Worm (Caenorhabditis elegans): ENCODE measurements around the gene srh-308.

srh-308 gene

ce11 chrV:14003587-14004156 lies 13.7 kb downstream of the srh-308 start:
- peak; percentile 76 for TF ChIP-seq nhr-129 (tag; optimal IDR thresholded peaks at IDR 0.05)
- peak in 1 of 2 experiments; percentile 23 for TF ChIP-seq lsy-2 (tag; optimal IDR thresholded peaks at IDR 0.05)
- peak; percentile 34 for TF ChIP-seq F13H6.1 (tag; optimal IDR thresholded peaks at IDR 0.05)
- peak; percentile 1 for TF ChIP-seq sma-9 (GFP tag; optimal IDR thresholded peaks at IDR 0.05)
- TF ChIP-seq sma-9 (tag; optimal IDR thresholded peaks at IDR 0.05), result no peak
- TF ChIP-seq zag-1 (tag; optimal IDR thresholded peaks at IDR 0.05), result peak; percentile 17
- TF ChIP-seq unc-55 (GFP tag; optimal IDR thresholded peaks at IDR 0.05), result peak; percentile 68
- TF ChIP-seq sem-4 (tag; optimal IDR thresholded peaks at IDR 0.05), result no peak
- TF ChIP-seq elt-3 (tag; optimal IDR thresholded peaks at IDR 0.05), result no peak

ce11 chrV:14002402-14002801 lies 15.0 kb downstream of the srh-308 start:
- TF ChIP-seq nhr-12 (tag; optimal IDR thresholded peaks at IDR 0.05) (no peak), nhr-237 (tag; optimal IDR thresholded peaks at IDR 0.05) (no peak), fos-1 (tag; optimal IDR thresholded peaks at IDR 0.05) (peak; percentile 28), F13H6.1 (tag; optimal IDR thresholded peaks at IDR 0.05) (peak; percentile 21), sma-3 (GFP tag; optimal IDR thresholded peaks at IDR 0.05) (no peak), elt-3 (tag; optimal IDR thresholded peaks at IDR 0.05) (no peak), blmp-1 (tag; optimal IDR thresholded peaks at IDR 0.05; ENCODE audit: insufficient read depth) (no peak), elt-1 (tag; optimal IDR thresholded peaks at IDR 0.05) (no peak), unc-55 (GFP tag; optimal IDR thresholded peaks at IDR 0.05) (no peak), ceh-82 (tag; optimal IDR thresholded peaks at IDR 0.05) (no peak), mbf-1 (tag; optimal IDR thresholded peaks at IDR 0.05) (no peak), lin-13 (GFP tag; optimal IDR thresholded peaks at IDR 0.05) (no peak), sma-9 (GFP tag; optimal IDR thresholded peaks at IDR 0.05) (peak; percentile 19), sma-9 (tag; optimal IDR thresholded peaks at IDR 0.05) (no peak), nhr-129 (tag; optimal IDR thresholded peaks at IDR 0.05) (peak; percentile 25), aly-2 (tag; optimal IDR thresholded peaks at IDR 0.05) (no peak), ztf-4 (tag; optimal IDR thresholded peaks at IDR 0.05) (no peak), unc-39 (tag; optimal IDR thresholded peaks at IDR 0.05) (no peak)

- TF ChIP-seq unc-55 (GFP tag; optimal IDR thresholded peaks at IDR 0.05) (no peak), sem-4 (tag; optimal IDR thresholded peaks at IDR 0.05) (peak; percentile 26)
Observed at ce11 chrV:14001929-14002328, 15.4 kb downstream of the srh-308 start.

- TF ChIP-seq dmd-4 (tag; optimal IDR thresholded peaks at IDR 0.05) (no peak), nhr-21 (tag; optimal IDR thresholded peaks at IDR 0.05) (peak; percentile 59)
Observed at ce11 chrV:13993478-13993877, 23.9 kb downstream of the srh-308 start.

- no peak for TF ChIP-seq nhr-6 (tag; optimal IDR thresholded peaks at IDR 0.05)
- no peak for TF ChIP-seq sma-9 (GFP tag; optimal IDR thresholded peaks at IDR 0.05)
- no peak for TF ChIP-seq sma-9 (tag; optimal IDR thresholded peaks at IDR 0.05)
Observed at ce11 chrV:13992485-13992884, 24.9 kb downstream of the srh-308 start, which contains the start of gene droe-4. TSS of gene droe-4 (plus strand) at chrV:13992656.

- TF ChIP-seq fos-1 (tag; optimal IDR thresholded peaks at IDR 0.05) (peak; percentile 71), unc-62 (GFP tag; optimal IDR thresholded peaks at IDR 0.05) (no peak), nhr-23 (tag; optimal IDR thresholded peaks at IDR 0.05) (no peak), elt-3 (tag; optimal IDR thresholded peaks at IDR 0.05) (no peak), alr-1 (tag; optimal IDR thresholded peaks at IDR 0.05) (no peak), crh-2 (tag; optimal IDR thresholded peaks at IDR 0.05) (peak; percentile 32), lin-13 (GFP tag; optimal IDR thresholded peaks at IDR 0.05) (no peak), ztf-1 (GFP tag; conservative IDR thresholded peaks at IDR 0.05) (no peak)
Observed at ce11 chrV:13986823-13987222, 30.6 kb downstream of the srh-308 start.

- TF ChIP-seq ceh-16 (tag; optimal IDR thresholded peaks at IDR 0.05) (no peak), fos-1 (tag; optimal IDR thresholded peaks at IDR 0.05) (no peak), nhr-10 (tag; optimal IDR thresholded peaks at IDR 0.05) (no peak), C34F6.9 (tag; optimal IDR thresholded peaks at IDR 0.05) (no peak), mdl-1 (tag; optimal IDR thresholded peaks at IDR 0.05) (no peak), lsy-2 (tag; optimal IDR thresholded peaks at IDR 0.05) (no peak), aly-2 (tag; optimal IDR thresholded peaks at IDR 0.05) (no peak), unc-39 (tag; optimal IDR thresholded peaks at IDR 0.05) (no peak), sma-3 (GFP tag; optimal IDR thresholded peaks at IDR 0.05) (no peak), lin-11 (tag; optimal IDR thresholded peaks at IDR 0.05) (no peak), nhr-237 (tag; optimal IDR thresholded peaks at IDR 0.05) (no peak), ztf-11 (tag; optimal IDR thresholded peaks at IDR 0.05) (no peak), elt-3 (tag; optimal IDR thresholded peaks at IDR 0.05) (no peak), nhr-129 (tag; optimal IDR thresholded peaks at IDR 0.05) (no peak), ztf-4 (tag; optimal IDR thresholded peaks at IDR 0.05) (no peak), F13H6.1 (tag; optimal IDR thresholded peaks at IDR 0.05) (no peak), nhr-11 (tag; optimal IDR thresholded peaks at IDR 0.05) (no peak), ceh-82 (tag; optimal IDR thresholded peaks at IDR 0.05) (no peak)
Observed at ce11 chrV:13984828-13985227, 32.5 kb downstream of the srh-308 start, which contains the start of gene end-1. TSS of gene end-1 (plus strand) at chrV:13985128.
